Fruit fly (Drosophila melanogaster): ENCODE data around the gene CG32086.

DNA sequence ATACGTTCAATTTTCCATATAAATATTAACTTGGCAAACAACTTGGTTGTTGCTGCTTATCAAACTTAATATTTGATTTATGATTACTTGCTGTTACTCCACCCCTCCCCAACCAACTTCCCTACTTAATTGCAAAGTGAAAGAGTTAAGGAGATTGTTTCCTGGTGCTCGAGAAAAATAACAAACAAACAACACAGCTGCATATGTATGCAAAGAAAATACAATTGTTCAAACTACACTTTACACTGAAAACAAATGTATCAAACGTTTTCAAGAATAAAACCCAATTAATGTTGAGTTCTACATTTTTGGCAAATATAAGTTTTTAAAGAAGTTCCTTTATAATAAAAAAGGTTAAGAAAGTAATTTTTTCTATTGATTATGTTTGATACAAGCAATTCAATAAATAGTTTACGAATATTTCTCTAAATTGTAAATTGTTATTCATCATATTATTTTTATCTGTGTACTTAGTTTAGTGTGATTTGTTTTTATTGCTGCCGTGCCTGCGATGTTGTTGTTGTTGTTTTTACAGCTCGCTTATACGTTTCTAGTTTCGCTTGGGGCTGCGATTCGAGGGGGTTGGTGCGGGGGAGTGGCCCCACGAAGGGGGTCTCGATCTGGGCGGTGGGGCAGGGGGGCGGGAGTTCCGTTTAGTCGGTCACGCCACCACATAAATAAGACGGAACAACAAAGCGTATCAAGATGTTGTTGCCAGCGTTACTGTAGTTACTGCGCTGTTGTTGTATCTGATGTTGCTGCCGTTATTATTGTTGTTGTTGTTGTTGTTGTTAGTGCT is 28.0 kb downstream of the CG32086 start:
- peak; percentile 59; the same call in 1 of the 2 replicates for TF ChIP-seq CG3847 (GFP tag; IDR thresholded peaks at IDR 0.05)
- peak; percentile 56 for TF ChIP-seq CG16815 (GFP tag; optimal IDR thresholded peaks at IDR 0.05)
- no peak for TF ChIP-seq MBD-R2 (GFP tag; IDR thresholded peaks at IDR 0.05)
- TF ChIP-seq Dbx (GFP tag; IDR thresholded peaks at IDR 0.05) = peak; percentile 67
- TF ChIP-seq CG1792 (GFP tag; optimal IDR thresholded peaks at IDR 0.05) = peak; percentile 35
- no peak for TF ChIP-seq CG43689 (GFP tag; IDR thresholded peaks at IDR 0.05)
- no peak; the same call in 1 of the 2 replicates for TF ChIP-seq amos (GFP tag; IDR thresholded peaks at IDR 0.05; ENCODE audit: partially characterized antibody)
- no peak for TF ChIP-seq Dp (GFP tag; optimal IDR thresholded peaks at IDR 0.05)
- TF ChIP-seq CG10267 (tag; optimal IDR thresholded peaks at IDR 0.05) = peak; percentile 79
- peak; percentile 38 for TF ChIP-seq pnt (GFP tag; optimal IDR thresholded peaks at IDR 0.05)
- TF ChIP-seq Bteb2 (GFP tag; optimal IDR thresholded peaks at IDR 0.05) = peak; percentile 76
- peak; percentile 55; the same call in 1 of the 2 replicates for TF ChIP-seq rib (GFP tag; IDR thresholded peaks at IDR 0.05)
- peak; percentile 46; the same call in 1 of the 2 replicates for TF ChIP-seq CG32772 (GFP tag; IDR thresholded peaks at IDR 0.05)
- no peak for TF ChIP-seq CG8359 (GFP tag; optimal IDR thresholded peaks at IDR 0.05; ENCODE audit: borderline replicate concordance)
